Fruit fly (Drosophila melanogaster): ENCODE results near the gene tral.

Gene tral

DNA sequence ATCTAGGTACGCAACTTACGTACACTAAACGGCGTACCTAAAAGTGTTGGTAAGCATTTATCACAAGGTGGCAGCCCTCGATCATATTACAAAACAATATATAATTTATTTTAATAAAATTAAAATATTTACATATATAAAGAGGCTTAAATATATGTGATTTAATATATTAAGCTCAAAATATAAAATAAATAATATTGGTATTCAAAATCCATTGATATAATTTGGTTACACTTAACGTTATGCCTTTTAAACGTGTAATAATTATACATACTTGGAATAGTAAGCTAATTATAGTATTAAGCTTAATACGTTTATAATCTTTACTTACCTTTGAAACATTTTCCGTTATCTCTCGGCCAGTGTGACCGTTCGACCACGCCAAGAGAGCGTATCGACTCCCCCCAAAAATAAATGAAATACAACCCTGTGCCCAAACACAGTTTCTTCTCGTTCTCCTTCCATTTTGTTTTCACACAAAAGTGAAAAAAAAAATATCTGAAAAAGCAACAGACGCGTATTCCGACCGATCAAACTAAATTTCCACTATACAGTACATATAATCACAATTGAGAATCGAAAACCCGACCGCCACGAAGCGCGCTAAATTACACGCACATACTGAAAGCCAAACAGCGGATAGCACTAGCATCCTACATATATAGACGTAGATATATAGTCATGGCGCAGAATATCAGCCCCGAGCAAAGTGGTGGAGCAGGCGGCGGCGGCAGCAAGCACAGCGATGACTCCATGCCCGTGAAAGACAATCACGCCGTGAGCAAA lies 10.8 kb upstream of the tral start, which contains the start of the genes CG10646 and vih:
Gene CG10646 (minus strand): TSS at position 30 of the 786 bp plus-strand sequence.
Gene vih (plus strand): TSS at position 428 of the 786 bp plus-strand sequence.
- TF ChIP-seq OdsH (GFP tag; optimal IDR thresholded peaks at IDR 0.05), result peak; percentile 37
- TF ChIP-seq lola (GFP tag; optimal IDR thresholded peaks at IDR 0.05), result no peak
- peak; percentile 50 for TF ChIP-seq fru (GFP tag; optimal IDR thresholded peaks at IDR 0.05)
- no peak for TF ChIP-seq sage (GFP tag; optimal IDR thresholded peaks at IDR 0.05)
- TF ChIP-seq Rel (GFP tag; optimal IDR thresholded peaks at IDR 0.05), result no peak
- peak; percentile 43 for TF ChIP-seq Rel (tag; optimal IDR thresholded peaks at IDR 0.05)
- peak; percentile 24 for TF ChIP-seq dsf (GFP tag; optimal IDR thresholded peaks at IDR 0.05; ENCODE audit: borderline replicate concordance)
- TF ChIP-seq Hr78 (GFP tag; optimal IDR thresholded peaks at IDR 0.05), result no peak
- TF ChIP-seq sv (GFP tag; optimal IDR thresholded peaks at IDR 0.05), result no peak
- TF ChIP-seq Abd-B (GFP tag; optimal IDR thresholded peaks at IDR 0.05), result no peak
- peak; percentile 67 for TF ChIP-seq psq (GFP tag; optimal IDR thresholded peaks at IDR 0.05)
- TF ChIP-seq Jra (GFP tag; optimal IDR thresholded peaks at IDR 0.05), result no peak
- TF ChIP-seq woc (GFP tag; optimal IDR thresholded peaks at IDR 0.05), result no peak
- peak; percentile 59 for TF ChIP-seq h (GFP tag; optimal IDR thresholded peaks at IDR 0.05)
- TF ChIP-seq N (GFP tag; optimal IDR thresholded peaks at IDR 0.05), result no peak
- peak; percentile 40 for TF ChIP-seq CG9705 (GFP tag; optimal IDR thresholded peaks at IDR 0.05)
- no peak for TF ChIP-seq Dfd (GFP tag; optimal IDR thresholded peaks at IDR 0.05)
- no peak for TF ChIP-seq dl (GFP tag; optimal IDR thresholded peaks at IDR 0.05; ENCODE audit: insufficient read depth in 1 of 2, partially characterized antibody in 2 of 2)
- no peak for TF ChIP-seq pan (optimal IDR thresholded peaks at IDR 0.05)
- TF ChIP-seq rgr (GFP tag; optimal IDR thresholded peaks at IDR 0.05), result peak; percentile 60
- no peak for TF ChIP-seq usp (GFP tag; optimal IDR thresholded peaks at IDR 0.05)
- peak; percentile 12 for TF ChIP-seq ey (GFP tag; optimal IDR thresholded peaks at IDR 0.05)
- peak; percentile 45 for TF ChIP-seq HLH106 (tag; optimal IDR thresholded peaks at IDR 0.05)
- TF ChIP-seq Dif (GFP tag; optimal IDR thresholded peaks at IDR 0.05; ENCODE audit: partially characterized antibody), result no peak
- TF ChIP-seq dmrt93B (GFP tag; optimal IDR thresholded peaks at IDR 0.05), result no peak
- TF ChIP-seq Hr83 (GFP tag; optimal IDR thresholded peaks at IDR 0.05; ENCODE audit: poor library complexity, severe bottlenecking), result peak; percentile 47
- TF ChIP-seq foxo (GFP tag; optimal IDR thresholded peaks at IDR 0.05), result peak in 1 of 2 experiments; percentile 66
- peak; percentile 54 for TF ChIP-seq Sp1 (GFP tag; optimal IDR thresholded peaks at IDR 0.05)
- TF ChIP-seq CrebA (GFP tag; optimal IDR thresholded peaks at IDR 0.05; ENCODE audit: borderline replicate concordance), result no peak
- peak; percentile 11 for TF ChIP-seq br (GFP tag; optimal IDR thresholded peaks at IDR 0.05)
- no peak for TF ChIP-seq tai (GFP tag; optimal IDR thresholded peaks at IDR 0.05)
- no peak for TF ChIP-seq Hnf4 (GFP tag; optimal IDR thresholded peaks at IDR 0.05)
- no peak for TF ChIP-seq Vsx2 (GFP tag; optimal IDR thresholded peaks at IDR 0.05; ENCODE audit: partially characterized antibody)
- no peak for TF ChIP-seq Mio (GFP tag; optimal IDR thresholded peaks at IDR 0.05)
- TF ChIP-seq jim (GFP tag; optimal IDR thresholded peaks at IDR 0.05), result no peak
- no peak for TF ChIP-seq CG32264 (GFP tag; optimal IDR thresholded peaks at IDR 0.05)
- TF ChIP-seq brk (GFP tag; optimal IDR thresholded peaks at IDR 0.05), result no peak
- TF ChIP-seq GATAd (GFP tag; optimal IDR thresholded peaks at IDR 0.05), result no peak
- TF ChIP-seq Myc (optimal IDR thresholded peaks at IDR 0.05), result peak; percentile 47

DNA sequence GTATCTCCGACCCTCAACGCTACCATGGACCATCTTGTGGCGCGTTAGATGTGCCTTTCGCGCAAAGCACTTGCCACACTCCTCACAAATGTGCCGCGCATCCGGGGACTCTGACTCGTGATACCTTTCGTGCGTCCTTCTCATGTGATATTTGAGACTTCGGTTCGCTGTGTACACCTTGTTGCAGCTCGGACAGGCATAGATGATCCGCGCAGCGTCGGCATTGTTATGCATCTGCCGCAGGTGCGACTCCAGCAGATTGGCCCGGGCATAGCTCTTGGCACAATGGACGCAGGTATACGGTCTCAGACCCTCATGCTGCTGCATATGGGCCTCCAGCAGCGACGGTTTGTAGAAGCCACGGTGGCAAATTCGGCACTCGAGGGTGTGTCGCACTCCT lies 8.9 kb upstream of the tral start:
- no peak for TF ChIP-seq Hnf4 (GFP tag; optimal IDR thresholded peaks at IDR 0.05)
- no peak for TF ChIP-seq dsf (GFP tag; optimal IDR thresholded peaks at IDR 0.05; ENCODE audit: borderline replicate concordance)
- TF ChIP-seq lola (GFP tag; optimal IDR thresholded peaks at IDR 0.05), result no peak
- TF ChIP-seq Hr83 (GFP tag; optimal IDR thresholded peaks at IDR 0.05; ENCODE audit: poor library complexity, severe bottlenecking), result no peak
- TF ChIP-seq fru (GFP tag; optimal IDR thresholded peaks at IDR 0.05), result no peak
- TF ChIP-seq Vsx2 (GFP tag; optimal IDR thresholded peaks at IDR 0.05; ENCODE audit: partially characterized antibody), result no peak
- no peak for TF ChIP-seq rgr (GFP tag; optimal IDR thresholded peaks at IDR 0.05)
- no peak for TF ChIP-seq Jra (GFP tag; optimal IDR thresholded peaks at IDR 0.05)
- TF ChIP-seq CG32264 (GFP tag; optimal IDR thresholded peaks at IDR 0.05), result no peak
- no peak for TF ChIP-seq Hr78 (GFP tag; optimal IDR thresholded peaks at IDR 0.05)
- TF ChIP-seq OdsH (GFP tag; optimal IDR thresholded peaks at IDR 0.05), result no peak
